Fruit fly (Drosophila melanogaster) whole organism, embryonic: ENCODE results near the gene CG14668.

Source experiments
- Ada2b ChIP-seq: fragments of 200-800 bp; sonication (Bioruptor generic); IDR thresholded peaks from 2 replicates; pipeline ENCODE4 v1.3.6; 2022; ENCODE audit warnings: missing biosample characterization, missing genetic modification characterization
- CG10462 ChIP-seq: fragments of 200-800 bp; sonication (Bioruptor generic); optimal IDR thresholded peaks from 2 replicates; lab custom pipeline; 2016; ENCODE audit warnings: missing biosample characterization, missing genetic modification characterization
- CG10543 ChIP-seq: fragments of 200-800 bp; sonication (Bioruptor generic); optimal IDR thresholded peaks from 3 replicates; lab custom pipeline; 2017; ENCODE audit warnings: missing biosample characterization, mild to moderate bottlenecking, missing genetic modification characterization, moderate library complexity
- CG10654 ChIP-seq: fragments of 200-800 bp; sonication (Bioruptor generic); optimal IDR thresholded peaks from 2 replicates; lab custom pipeline; 2016; ENCODE audit warnings: missing biosample characterization, missing genetic modification characterization
- CG10959 ChIP-seq: fragments of 200-800 bp; sonication (Bioruptor generic); IDR thresholded peaks from 2 replicates; pipeline ENCODE4 v1.3.6; 2022; ENCODE audit warnings: missing biosample characterization, missing genetic modification characterization
- CG13624 ChIP-seq: fragments of 200-800 bp; sonication (Bioruptor generic); optimal IDR thresholded peaks from 2 replicates; lab custom pipeline; 2016; ENCODE audit warnings: missing biosample characterization, missing genetic modification characterization
- CG13894 ChIP-seq: fragments of 200-800 bp; sonication (Bioruptor generic); optimal IDR thresholded peaks from 3 replicates; lab custom pipeline; 2018; ENCODE audit warnings: missing biosample characterization, mild to moderate bottlenecking, missing genetic modification characterization, moderate library complexity
- CG16863 ChIP-seq: fragments of 200-800 bp; sonication (Bioruptor generic); optimal IDR thresholded peaks from 3 replicates; lab custom pipeline; 2016; ENCODE audit warnings: missing biosample characterization, missing genetic modification characterization
- CG17385 ChIP-seq: fragments of 200-800 bp; sonication (Bioruptor generic); optimal IDR thresholded peaks from 3 replicates; lab custom pipeline; 2018; ENCODE audit warnings: missing biosample characterization, mild to moderate bottlenecking, missing genetic modification characterization
- CG17568 ChIP-seq: fragments of 200-800 bp; sonication (Bioruptor generic); optimal IDR thresholded peaks from 2 replicates; lab custom pipeline; 2018; ENCODE audit warnings: missing biosample characterization, mild to moderate bottlenecking, missing genetic modification characterization, moderate library complexity
- CG17829 ChIP-seq: fragments of 200-800 bp; optimal IDR thresholded peaks from 2 replicates; lab custom pipeline; 2019; ENCODE audit warnings: missing biosample characterization, mild to moderate bottlenecking, missing genetic modification characterization, moderate library complexity
- CG2678 ChIP-seq: fragments of 200-800 bp; sonication (Bioruptor generic); optimal IDR thresholded peaks from 3 replicates; lab custom pipeline; 2019; ENCODE audit warnings: missing biosample characterization, mild to moderate bottlenecking, missing genetic modification characterization, moderate library complexity
- CG30020 ChIP-seq: fragments of 200-800 bp; optimal IDR thresholded peaks from 2 replicates; lab custom pipeline; 2019; ENCODE audit warnings: missing biosample characterization, mild to moderate bottlenecking, missing genetic modification characterization, moderate library complexity
- CG3065 ChIP-seq: fragments of 200-800 bp; sonication (Bioruptor generic); optimal IDR thresholded peaks from 2 replicates; lab custom pipeline; 2016; ENCODE audit warnings: missing biosample characterization, missing genetic modification characterization
- CG33213 ChIP-seq: fragments of 200-800 bp; sonication (Bioruptor generic); optimal IDR thresholded peaks from 3 replicates; lab custom pipeline; 2016; ENCODE audit warnings: missing biosample characterization, missing genetic modification characterization
- CG3407 ChIP-seq: fragments of 200-800 bp; sonication (Bioruptor generic); optimal IDR thresholded peaks from 2 replicates; lab custom pipeline; 2018; ENCODE audit warnings: missing biosample characterization, mild to moderate bottlenecking, missing genetic modification characterization
- CG42726 ChIP-seq: fragments of 200-800 bp; sonication (Bioruptor generic); IDR thresholded peaks from 2 replicates; pipeline ENCODE4 v1.3.6; 2022; ENCODE audit warnings: missing biosample characterization, missing genetic modification characterization; ENCODE audit not compliant: partially characterized antibody
- CG6689 ChIP-seq: fragments of 200-800 bp; sonication (Bioruptor generic); IDR thresholded peaks from 2 replicates; pipeline ENCODE4 v1.3.6; 2022; ENCODE audit warnings: missing biosample characterization, missing genetic modification characterization
- CG7271 ChIP-seq: fragments of 200-800 bp; sonication (Bioruptor generic); optimal IDR thresholded peaks from 2 replicates; lab custom pipeline; 2018; ENCODE audit warnings: missing biosample characterization, mild to moderate bottlenecking, missing genetic modification characterization, moderate library complexity
- CG7556 ChIP-seq: fragments of 200-800 bp; sonication (Bioruptor generic); optimal IDR thresholded peaks from 2 replicates; lab custom pipeline; 2017; ENCODE audit warnings: missing biosample characterization, mild to moderate bottlenecking, missing genetic modification characterization
- CG7839 ChIP-seq: fragments of 200-800 bp; sonication (Bioruptor generic); optimal IDR thresholded peaks from 3 replicates; lab custom pipeline; 2018; ENCODE audit warnings: missing biosample characterization, mild to moderate bottlenecking, missing genetic modification characterization, moderate library complexity
- CG7987 ChIP-seq: fragments of 200-800 bp; sonication (Bioruptor generic); optimal IDR thresholded peaks from 2 replicates; lab custom pipeline; 2018; ENCODE audit warnings: missing biosample characterization, mild to moderate bottlenecking, missing genetic modification characterization, moderate library complexity
- CG8359 ChIP-seq: fragments of 200-800 bp; sonication (Bioruptor generic); optimal IDR thresholded peaks from 2 replicates; lab custom pipeline; 2017; ENCODE audit warnings: missing biosample characterization, mild to moderate bottlenecking, missing genetic modification characterization, borderline replicate concordance
- Deaf1 ChIP-seq: fragments of 200-800 bp; optimal IDR thresholded peaks from 3 replicates; lab custom pipeline; 2019; ENCODE audit warnings: missing biosample characterization, mild to moderate bottlenecking, missing genetic modification characterization, moderate library complexity
- Doc2 ChIP-seq: fragments of 200-800 bp; sonication (Bioruptor generic); IDR thresholded peaks from 2 replicates; pipeline ENCODE4 v1.3.6; 2022; ENCODE audit warnings: missing biosample characterization, missing genetic modification characterization
- HLH3B ChIP-seq: fragments of 200-800 bp; sonication (Bioruptor generic); IDR thresholded peaks from 2 replicates; pipeline ENCODE4 v1.3.6; 2022; ENCODE audit warnings: missing biosample characterization, missing genetic modification characterization
- Lhr ChIP-seq: fragments of 200-800 bp; sonication (Bioruptor generic); optimal IDR thresholded peaks from 3 replicates; lab custom pipeline; 2017; ENCODE audit warnings: mild to moderate bottlenecking, missing biosample characterization, missing genetic modification reagents, missing genetic modification characterization
- Lim3 ChIP-seq: fragments of 200-800 bp; sonication (Bioruptor generic); IDR thresholded peaks from 2 replicates; pipeline ENCODE4 v1.3.6; 2022; ENCODE audit warnings: missing biosample characterization, missing genetic modification characterization
- Lpt ChIP-seq: fragments of >200 bp; optimal IDR thresholded peaks from 2 replicates; lab custom pipeline; 2018; ENCODE audit warnings: missing biosample characterization, missing genetic modification characterization
- MESR4 ChIP-seq: fragments of 200-800 bp; sonication (Bioruptor generic); optimal IDR thresholded peaks from 2 replicates; lab custom pipeline; 2018; ENCODE audit warnings: missing biosample characterization, mild to moderate bottlenecking, missing genetic modification characterization, moderate library complexity
- Meics ChIP-seq: fragments of 200-800 bp; sonication (Bioruptor generic); optimal IDR thresholded peaks from 2 replicates; lab custom pipeline; 2017; ENCODE audit warnings: missing biosample characterization, mild to moderate bottlenecking, missing genetic modification characterization
- NC2α ChIP-seq: fragments of 200-800 bp; sonication (Bioruptor generic); optimal IDR thresholded peaks from 2 replicates; lab custom pipeline; 2016; ENCODE audit warnings: missing biosample characterization, missing genetic modification characterization
- Nf-YB ChIP-seq: fragments of 200-800 bp; sonication (Bioruptor generic); optimal IDR thresholded peaks from 3 replicates; lab custom pipeline; 2019; ENCODE audit warnings: missing biosample characterization, mild to moderate bottlenecking, missing genetic modification characterization, moderate library complexity
- aop ChIP-seq: fragments of 200-800 bp; sonication (Bioruptor generic); IDR thresholded peaks from 2 replicates; pipeline ENCODE4 v1.3.6; 2022; ENCODE audit warnings: missing biosample characterization, missing genetic modification characterization
- bab2 ChIP-seq: fragments of 200-800 bp; sonication (Bioruptor generic); optimal IDR thresholded peaks from 2 replicates; lab custom pipeline; 2016; ENCODE audit warnings: missing biosample characterization, missing genetic modification characterization
- bbx ChIP-seq: fragments of 200-800 bp; sonication (Bioruptor generic); IDR thresholded peaks from 2 replicates; pipeline ENCODE4 v1.3.6; 2022; ENCODE audit warnings: missing biosample characterization, missing genetic modification characterization; ENCODE audit not compliant: partially characterized antibody
- br ChIP-seq: fragments of >200 bp; optimal IDR thresholded peaks from 2 replicates; lab custom pipeline; 2017
- cas ChIP-seq: fragments of 200-800 bp; sonication (Bioruptor generic); IDR thresholded peaks from 2 replicates; pipeline ENCODE4 v1.3.6; 2022; ENCODE audit warnings: missing biosample characterization, missing genetic modification characterization
- danr ChIP-seq: fragments of 200-800 bp; sonication (Bioruptor generic); IDR thresholded peaks from 2 replicates; pipeline ENCODE4 v1.3.6; 2022; ENCODE audit warnings: missing biosample characterization, missing genetic modification characterization
- dimm ChIP-seq: fragments of 200-800 bp; sonication (Bioruptor generic); IDR thresholded peaks from 2 replicates; pipeline ENCODE4 v1.3.6; 2022; ENCODE audit warnings: missing biosample characterization, missing genetic modification characterization
- fd96Cb ChIP-seq: fragments of 200-800 bp; sonication (Bioruptor generic); optimal IDR thresholded peaks from 2 replicates; lab custom pipeline; 2018; ENCODE audit warnings: missing biosample characterization, mild to moderate bottlenecking, missing genetic modification characterization, moderate library complexity
- gem ChIP-seq: fragments of 200-800 bp; sonication (Bioruptor generic); optimal IDR thresholded peaks from 2 replicates; lab custom pipeline; 2019; ENCODE audit warnings: missing biosample characterization, mild to moderate bottlenecking, missing genetic modification characterization, moderate library complexity
- grau ChIP-seq: fragments of 200-800 bp; optimal IDR thresholded peaks from 3 replicates; lab custom pipeline; 2019; ENCODE audit warnings: missing biosample characterization, mild to moderate bottlenecking, missing genetic modification characterization, moderate library complexity
- jing ChIP-seq: fragments of 200-800 bp; sonication (Bioruptor generic); optimal IDR thresholded peaks from 2 replicates; lab custom pipeline; 2018; ENCODE audit warnings: missing biosample characterization, mild to moderate bottlenecking, missing genetic modification characterization
- ken ChIP-seq: fragments of 200-800 bp; sonication (Bioruptor generic); IDR thresholded peaks from 3 replicates; pipeline ENCODE4 v1.3.6; 2022; ENCODE audit warnings: missing biosample characterization, missing genetic modification characterization
- mirr ChIP-seq: fragments of 200-800 bp; sonication (Bioruptor generic); optimal IDR thresholded peaks from 3 replicates; lab custom pipeline; 2018; ENCODE audit warnings: missing biosample characterization, mild to moderate bottlenecking, missing genetic modification characterization
- nerfin-2 ChIP-seq: fragments of 200-800 bp; sonication (Bioruptor generic); IDR thresholded peaks from 2 replicates; pipeline ENCODE4 v1.3.6; 2022; ENCODE audit warnings: missing biosample characterization, missing genetic modification characterization; ENCODE audit not compliant: partially characterized antibody
- pb ChIP-seq: fragments of 200-800 bp; sonication (Bioruptor generic); optimal IDR thresholded peaks from 3 replicates; lab custom pipeline; 2016; ENCODE audit warnings: missing biosample characterization, missing genetic modification characterization
- sim ChIP-seq: fragments of 200-800 bp; sonication (Bioruptor generic); IDR thresholded peaks from 2 replicates; pipeline ENCODE4 v1.3.6; 2022; ENCODE audit warnings: missing biosample characterization, missing genetic modification characterization
- tin ChIP-seq: fragments of 200-800 bp; sonication (Bioruptor generic); optimal IDR thresholded peaks from 3 replicates; lab custom pipeline; 2016; ENCODE audit warnings: missing biosample characterization, missing genetic modification characterization

CG14668 gene

dm6 chr3R:5361681-5362319 lies 25.7 kb downstream of the CG14668 start (continued):
- TF ChIP-seq CG17385 (GFP tag; lab: Kevin White, UChicago) (peak; percentile 74), gem (tag; lab: Kevin White, UChicago) (peak; percentile 88), Ada2b (GFP tag; lab: Robert Waterston, UW) (peak; percentile 90), cas (GFP tag; lab: Robert Waterston, UW) (peak; percentile 65), br (no peak), CG10959 (peak; percentile 67), NC2α (GFP tag; lab: Kevin White, UChicago) (peak; percentile 50), danr (GFP tag; lab: Robert Waterston, UW) (peak; percentile 74), CG16863 (GFP tag; lab: Kevin White, UChicago) (peak; percentile 74), MESR4 (GFP tag; lab: Kevin White, UChicago) (no peak), ken (GFP tag; lab: Robert Waterston, UW) (peak; percentile 88), bbx (GFP tag; lab: Robert Waterston, UW) (no peak), Lim3 (GFP tag; lab: Robert Waterston, UW) (peak; percentile 52; the same call in 1 of the 2 replicates), CG33213 (peak; percentile 69), mirr (GFP tag; lab: Kevin White, UChicago) (no peak), CG8359 (GFP tag; lab: Kevin White, UChicago) (peak; percentile 38), CG7839 (peak; percentile 87), HLH3B (GFP tag; lab: Robert Waterston, UW) (peak; percentile 86), CG2678 (tag; lab: Kevin White, UChicago) (peak; percentile 87), CG10654 (GFP tag; lab: Kevin White, UChicago) (peak; percentile 62), CG3407 (GFP tag; lab: Kevin White, UChicago) (peak; percentile 58), CG13624 (GFP tag; lab: Kevin White, UChicago) (peak; percentile 88), CG7271 (peak; percentile 26), CG6689 (GFP tag; lab: Robert Waterston, UW) (peak; percentile 87), Lpt (GFP tag; lab: Kevin White, UChicago) (no peak), aop (GFP tag; lab: Robert Waterston, UW) (0 out of 2 replicates have a peak, but pooled peaks have one; percentile 15), CG10543 (GFP tag; lab: Kevin White, UChicago) (peak; percentile 28), CG17829 (tag; lab: Kevin White, UChicago) (peak; percentile 71), pb (GFP tag; lab: Kevin White, UChicago) (peak; percentile 77), CG3065 (GFP tag; lab: Kevin White, UChicago) (peak; percentile 3), CG30020 (no peak), CG13894 (peak; percentile 65), Lhr (GFP tag; lab: Kevin White, UChicago) (peak; percentile 15), Nf-YB (GFP tag; lab: Kevin White, UChicago) (peak; percentile 61), dimm (GFP tag; lab: Robert Waterston, UW) (peak; percentile 61; the same call in 1 of the 2 replicates), CG7556 (GFP tag; lab: Kevin White, UChicago) (peak; percentile 74), sim (GFP tag; lab: Robert Waterston, UW) (peak; percentile 51; the same call in 1 of the 2 replicates), nerfin-2 (GFP tag; lab: Robert Waterston, UW) (no peak), jing (GFP tag; lab: Kevin White, UChicago) (peak; percentile 62), CG7987 (GFP tag; lab: Kevin White, UChicago) (peak; percentile 70), CG42726 (GFP tag; lab: Robert Waterston, UW) (no peak), CG10462 (GFP tag; lab: Kevin White, UChicago) (peak; percentile 60), fd96Cb (peak; percentile 81), Doc2 (GFP tag; lab: Robert Waterston, UW) (no peak), grau (peak; percentile 97), CG17568 (GFP tag; lab: Kevin White, UChicago) (no peak), bab2 (GFP tag; lab: Kevin White, UChicago) (peak; percentile 80), Deaf1 (no peak), Meics (GFP tag; lab: Kevin White, UChicago) (peak; percentile 86), tin (GFP tag; lab: Kevin White, UChicago) (peak; percentile 83)
